Worm (Caenorhabditis elegans): ENCODE measurements around the gene T07G12.5.

DNA sequence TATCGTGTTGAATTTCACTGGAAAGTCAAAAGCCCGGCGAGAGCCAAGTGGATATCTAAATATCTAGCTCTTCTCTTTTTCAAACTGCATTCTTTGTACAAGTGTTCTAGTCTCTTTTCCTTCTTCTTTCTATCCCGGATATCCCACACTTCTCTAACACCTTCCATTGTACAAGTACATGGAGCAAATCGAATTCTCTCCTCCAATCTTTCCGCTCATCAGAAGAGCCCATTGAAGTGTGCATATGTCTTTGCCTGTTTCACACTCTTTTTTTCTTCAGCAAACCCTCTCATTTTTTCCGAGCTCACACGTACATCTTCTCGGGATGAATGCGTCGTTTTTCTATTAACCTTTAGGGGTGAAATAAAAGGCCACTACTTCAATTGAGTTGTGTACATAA is 28.5 kb upstream of the T07G12.5 start:
- TF ChIP-seq athp-1 (tag; optimal IDR thresholded peaks at IDR 0.05), result no peak
- TF ChIP-seq B0336.3 (GFP tag; IDR thresholded peaks at IDR 0.05), result no peak
